Fruit fly (Drosophila melanogaster) whole organism, pupa: Measurements from ENCODE around the gene Gug.

Experiments used
- CG10348 ChIP-seq: fragments of 200-800 bp; sonication (Bioruptor generic); IDR thresholded peaks from 2 replicates; pipeline ENCODE4 v1.3.6; 2022; ENCODE audit warnings: missing biosample characterization, missing genetic modification characterization
- CG12605 ChIP-seq: fragments of 200-800 bp; sonication (Bioruptor generic); IDR thresholded peaks from 2 replicates; pipeline ENCODE4 v1.3.6; 2022; ENCODE audit warnings: missing biosample characterization, missing genetic modification characterization
- CG13204 ChIP-seq: fragments of 200-800 bp; sonication (Bioruptor generic); optimal IDR thresholded peaks from 2 replicates; lab custom pipeline; 2018; ENCODE audit warnings: missing biosample characterization, mild to moderate bottlenecking, missing genetic modification characterization, moderate library complexity
- CG14655 ChIP-seq: fragments of 200-800 bp; sonication (Bioruptor generic); optimal IDR thresholded peaks from 3 replicates; lab custom pipeline; 2017; ENCODE audit warnings: mild to moderate bottlenecking, missing biosample characterization, missing genetic modification reagents, missing genetic modification characterization
- CG15710 ChIP-seq: fragments of 200-800 bp; sonication (Bioruptor generic); optimal IDR thresholded peaks from 2 replicates; lab custom pipeline; 2018; ENCODE audit warnings: missing biosample characterization, mild to moderate bottlenecking, missing genetic modification characterization, moderate library complexity
- CG17806 ChIP-seq: fragments of 200-800 bp; sonication (Bioruptor generic); optimal IDR thresholded peaks from 2 replicates; lab custom pipeline; 2018; ENCODE audit warnings: missing biosample characterization, mild to moderate bottlenecking, missing genetic modification characterization, moderate library complexity
- CG32121 ChIP-seq: fragments of 200-800 bp; sonication (Bioruptor generic); IDR thresholded peaks from 2 replicates; pipeline ENCODE4 v1.3.6; 2022; ENCODE audit warnings: missing biosample characterization, missing genetic modification characterization
- CG34367 ChIP-seq: fragments of 200-800 bp; sonication (Bioruptor generic); optimal IDR thresholded peaks from 2 replicates; lab custom pipeline; 2018; ENCODE audit warnings: missing biosample characterization, mild to moderate bottlenecking, missing genetic modification characterization
- CG4496 ChIP-seq: fragments of 200-800 bp; sonication (Bioruptor generic); IDR thresholded peaks from 3 replicates; pipeline ENCODE4 v1.3.6; 2022; ENCODE audit warnings: missing biosample characterization, missing genetic modification characterization
- CG8159 ChIP-seq: fragments of 200-800 bp; sonication (Bioruptor generic); optimal IDR thresholded peaks from 3 replicates; lab custom pipeline; 2018; ENCODE audit warnings: missing biosample characterization, mild to moderate bottlenecking, missing genetic modification characterization, moderate library complexity
- CG8301 ChIP-seq: fragments of 200-800 bp; sonication (Bioruptor generic); optimal IDR thresholded peaks from 2 replicates; lab custom pipeline; 2018; ENCODE audit warnings: missing biosample characterization, mild to moderate bottlenecking, missing genetic modification characterization
- CG9948 ChIP-seq: fragments of 200-800 bp; sonication (Bioruptor generic); optimal IDR thresholded peaks from 2 replicates; lab custom pipeline; 2018; ENCODE audit warnings: missing biosample characterization, mild to moderate bottlenecking, missing genetic modification characterization, moderate library complexity
- D1 ChIP-seq: fragments of 200-800 bp; sonication (Bioruptor generic); optimal IDR thresholded peaks from 2 replicates; lab custom pipeline; 2018; ENCODE audit warnings: missing biosample characterization, mild to moderate bottlenecking, missing genetic modification characterization, moderate library complexity
- EcR ChIP-seq: fragments of 200-800 bp; sonication (Bioruptor generic); optimal IDR thresholded peaks from 3 replicates; lab custom pipeline; 2019; ENCODE audit warnings: missing biosample characterization, missing genetic modification characterization, mild to moderate bottlenecking, moderate library complexity, missing genetic modification reagents
- Ets98B ChIP-seq: fragments of 200-800 bp; sonication (Bioruptor generic); IDR thresholded peaks from 2 replicates; pipeline ENCODE4 v1.3.6; 2022; ENCODE audit warnings: missing biosample characterization, missing genetic modification characterization
- Pif1A ChIP-seq: fragments of 200-800 bp; sonication (Bioruptor generic); optimal IDR thresholded peaks from 3 replicates; lab custom pipeline; 2016; ENCODE audit warnings: missing biosample characterization, missing genetic modification characterization
- Pif1B ChIP-seq: fragments of 200-800 bp; sonication (Bioruptor generic); optimal IDR thresholded peaks from 3 replicates; lab custom pipeline; 2016; ENCODE audit warnings: missing biosample characterization, missing genetic modification characterization
- Snoo ChIP-seq: fragments of 200-800 bp; sonication (Bioruptor generic); optimal IDR thresholded peaks from 3 replicates; lab custom pipeline; 2017; ENCODE audit warnings: missing biosample characterization, mild to moderate bottlenecking, missing genetic modification characterization, inconsistent platforms
- fd96Ca ChIP-seq: fragments of 200-800 bp; sonication (Bioruptor generic); IDR thresholded peaks from 3 replicates; pipeline ENCODE4 v1.3.6; 2022; ENCODE audit warnings: missing biosample characterization, missing genetic modification characterization
- gl ChIP-seq: fragments of 200-800 bp; sonication (Bioruptor generic); optimal IDR thresholded peaks from 2 replicates; lab custom pipeline; 2018; ENCODE audit warnings: missing biosample characterization, mild to moderate bottlenecking, missing genetic modification characterization
- rn ChIP-seq: fragments of 200-800 bp; sonication (Bioruptor generic); IDR thresholded peaks from 2 replicates; pipeline ENCODE4 v1.3.6; 2022; ENCODE audit warnings: missing biosample characterization, missing genetic modification characterization

Gene Gug

dm6 chr3L:8509567-8510109, 59.9 kb downstream of the Gug start, which contains the start of the genes ZC3H3 and Pus7:
Gene ZC3H3, minus strand, starts transcription at chr3L:8509763.
Gene Pus7, plus strand, starts transcription at chr3L:8510003.
- TF ChIP-seq CG10348 (GFP tag; lab: Robert Waterston, UW) (no peak), CG13204 (GFP tag; lab: Kevin White, UChicago) (no peak), CG32121 (GFP tag; lab: Robert Waterston, UW) (no peak), fd96Ca (GFP tag; lab: Robert Waterston, UW) (no peak), Snoo (tag; lab: Kevin White, UChicago) (no peak), CG8159 (tag; lab: Kevin White, UChicago) (peak; percentile 55), CG17806 (tag; lab: Kevin White, UChicago) (peak; percentile 7)
- TF ChIP-seq, all 21 proteins: peak for 2

- TF ChIP-seq fd96Ca (GFP tag; lab: Robert Waterston, UW) (no peak), D1 (tag; lab: Kevin White, UChicago) (no peak), gl (no peak), EcR (no peak), CG8159 (tag; lab: Kevin White, UChicago) (no peak), CG34367 (tag; lab: Kevin White, UChicago) (no peak), CG9948 (tag; lab: Kevin White, UChicago) (no peak), CG13204 (GFP tag; lab: Kevin White, UChicago) (no peak), CG12605 (GFP tag; lab: Robert Waterston, UW) (no peak), rn (GFP tag; lab: Robert Waterston, UW) (no peak), Pif1A (GFP tag; lab: Kevin White, UChicago) (no peak), CG14655 (GFP tag; lab: Kevin White, UChicago) (no peak), Snoo (tag; lab: Kevin White, UChicago) (no peak), CG17806 (tag; lab: Kevin White, UChicago) (no peak), CG32121 (GFP tag; lab: Robert Waterston, UW) (no peak), CG15710 (tag; lab: Kevin White, UChicago) (no peak), Ets98B (GFP tag; lab: Robert Waterston, UW) (no peak), CG10348 (GFP tag; lab: Robert Waterston, UW) (no peak)
Measured at dm6 chr3L:8512428-8512827, 62.7 kb downstream of the Gug start, which contains the start of gene CG6765. Gene CG6765, plus strand, starts transcription at chr3L:8512767.

dm6 chr3L:8513258-8513657, 63.5 kb downstream of the Gug start:
- TF ChIP-seq CG15710 (tag; lab: Kevin White, UChicago) (no peak), Snoo (tag; lab: Kevin White, UChicago) (no peak), Pif1B (GFP tag; lab: Kevin White, UChicago) (no peak), CG32121 (GFP tag; lab: Robert Waterston, UW) (no peak), fd96Ca (GFP tag; lab: Robert Waterston, UW) (no peak), CG12605 (GFP tag; lab: Robert Waterston, UW) (no peak), EcR (no peak), CG14655 (GFP tag; lab: Kevin White, UChicago) (no peak), CG10348 (GFP tag; lab: Robert Waterston, UW) (no peak), rn (GFP tag; lab: Robert Waterston, UW) (no peak), CG34367 (tag; lab: Kevin White, UChicago) (no peak), gl (no peak), D1 (tag; lab: Kevin White, UChicago) (no peak), CG9948 (tag; lab: Kevin White, UChicago) (no peak)

dm6 chr3L:8514768-8515167, 65.0 kb downstream of the Gug start, which contains the start of gene CG6683:
Gene CG6683, minus strand, starts transcription at chr3L:8514921.
- TF ChIP-seq CG34367 (tag; lab: Kevin White, UChicago): no peak
- TF ChIP-seq CG15710 (tag; lab: Kevin White, UChicago): no peak
- TF ChIP-seq fd96Ca (GFP tag; lab: Robert Waterston, UW): no peak
- no peak for TF ChIP-seq D1 (tag; lab: Kevin White, UChicago)
- no peak for TF ChIP-seq CG4496 (GFP tag; lab: Robert Waterston, UW)

- TF ChIP-seq CG15710 (tag; lab: Kevin White, UChicago) (peak; percentile 12), CG12605 (GFP tag; lab: Robert Waterston, UW) (peak; percentile 80), CG8301 (tag; lab: Kevin White, UChicago) (peak; percentile 28), CG17806 (tag; lab: Kevin White, UChicago) (no peak), Snoo (tag; lab: Kevin White, UChicago) (peak; percentile 49), CG13204 (GFP tag; lab: Kevin White, UChicago) (no peak), CG9948 (tag; lab: Kevin White, UChicago) (no peak), Ets98B (GFP tag; lab: Robert Waterston, UW) (peak; percentile 65), Pif1B (GFP tag; lab: Kevin White, UChicago) (peak; percentile 49), CG34367 (tag; lab: Kevin White, UChicago) (peak; percentile 1), CG32121 (GFP tag; lab: Robert Waterston, UW) (peak; percentile 34; the same call in 1 of the 2 replicates), EcR (no peak), gl (peak; percentile 71)
Measured at dm6 chr3L:8518516-8519087, 68.9 kb downstream of the Gug start, which contains the start of gene GstO3. Gene GstO3, plus strand, starts transcription at chr3L:8518885.

dm6 chr3L:8519232-8519631, 69.5 kb downstream of the Gug start:
- TF ChIP-seq EcR (peak; percentile 22), CG9948 (tag; lab: Kevin White, UChicago) (no peak), CG17806 (tag; lab: Kevin White, UChicago) (no peak)
